Worm (Caenorhabditis elegans) whole organism, L4/young adult: ENCODE measurements around the gene C15F1.8.

Source experiments
- W03F9.2 ChIP-seq: fragments of 150-350 bp; optimal IDR thresholded peaks from 2 replicates; lab custom pipeline; 2014; ENCODE audit warnings: missing biosample characterization, missing genetic modification characterization
- dao-5 ChIP-seq: sonication (generic microtip); optimal IDR thresholded peaks from 2 replicates; lab custom pipeline; 2016; ENCODE audit warnings: missing genotype, missing genetic modification characterization, moderate library complexity, missing compliant biosample characterization
- him-1 ChIP-seq: sonication (generic microtip); optimal IDR thresholded peaks from 2 replicates; lab custom pipeline; 2016; ENCODE audit warnings: missing genotype, missing genetic modification reagents, missing genetic modification characterization, missing compliant biosample characterization

DNA sequence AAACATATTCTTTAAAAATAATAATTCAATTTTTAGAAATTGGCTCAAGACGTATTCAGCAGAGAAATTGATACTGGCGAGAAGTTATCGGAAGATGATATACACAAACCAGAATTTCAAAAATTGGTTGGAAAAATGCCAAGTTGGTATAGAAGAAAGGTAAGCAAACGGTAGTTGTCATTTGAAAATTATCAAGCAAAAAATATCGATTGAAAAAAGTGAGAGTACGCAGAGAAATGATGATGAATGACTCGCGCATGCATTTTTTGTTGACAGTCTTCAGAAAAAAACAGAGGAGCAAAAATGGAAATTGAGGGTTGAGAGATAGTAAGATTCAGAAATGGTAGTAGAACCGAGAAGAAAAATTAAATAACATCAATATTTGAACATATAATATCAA, 44.7 kb downstream of the C15F1.8 start:
- TF ChIP-seq dao-5 (no peak), him-1 (tag; lab: Kevin White, UChicago) (no peak), W03F9.2 (no peak)
